Fruit fly (Drosophila melanogaster): ENCODE measurements around the gene CG2225.

CG2225 gene

DNA sequence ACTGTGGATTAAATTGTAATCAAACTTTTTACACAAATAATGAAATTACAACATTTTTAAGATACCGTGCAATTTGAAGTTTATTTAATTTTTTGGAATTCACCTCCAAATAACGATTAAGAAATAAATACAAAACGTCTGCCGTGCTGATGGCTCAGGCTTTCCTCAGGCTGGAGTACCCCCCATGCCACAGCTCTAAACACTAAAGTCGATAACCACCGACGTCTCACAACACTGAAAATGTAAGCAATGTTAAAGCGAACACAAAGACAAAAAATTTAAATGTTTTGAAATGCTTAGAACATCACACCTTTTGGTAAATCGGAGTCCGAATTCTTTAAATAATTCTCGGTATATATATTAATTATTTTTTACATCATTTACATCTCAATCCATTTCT is 19.9 kb downstream of the CG2225 start (continued):
- TF ChIP-seq CG16813 (GFP tag; IDR thresholded peaks at IDR 0.05; ENCODE audit: partially characterized antibody) (0 out of 3 replicates have a peak, but pooled peaks have one; percentile 23), CG2712 (tag; optimal IDR thresholded peaks at IDR 0.05) (peak; percentile 68), dm (GFP tag; optimal IDR thresholded peaks at IDR 0.05) (peak; percentile 48), D19A (tag; optimal IDR thresholded peaks at IDR 0.05) (peak; percentile 56), CG7839 (tag; optimal IDR thresholded peaks at IDR 0.05) (peak; percentile 60), Dll (GFP tag; IDR thresholded peaks at IDR 0.05; ENCODE audit: partially characterized antibody) (peak; percentile 39; the same call in 1 of the 4 replicates), gro (GFP tag; optimal IDR thresholded peaks at IDR 0.05) (peak; percentile 29), CG10274 (GFP tag; optimal IDR thresholded peaks at IDR 0.05) (no peak), nmo (GFP tag; optimal IDR thresholded peaks at IDR 0.05) (peak; percentile 58), CG17829 (tag; optimal IDR thresholded peaks at IDR 0.05) (peak; percentile 66), CG7372 (GFP tag; IDR thresholded peaks at IDR 0.05) (0 out of 2 replicates have a peak, but pooled peaks have one; percentile 33), CG33213 (GFP tag; optimal IDR thresholded peaks at IDR 0.05) (peak; percentile 89), CG14965 (GFP tag; optimal IDR thresholded peaks at IDR 0.05; ENCODE audit: borderline replicate concordance) (no peak), Mes4 (GFP tag; optimal IDR thresholded peaks at IDR 0.05) (peak; percentile 7), HLH54F (GFP tag; optimal IDR thresholded peaks at IDR 0.05) (peak; percentile 78), CG14441 (GFP tag; IDR thresholded peaks at IDR 0.05) (peak; percentile 73; the same call in 1 of the 2 replicates), CG6272 (GFP tag; IDR thresholded peaks at IDR 0.05) (no peak), Side (GFP tag; optimal IDR thresholded peaks at IDR 0.05) (peak; percentile 22), tx (GFP tag; optimal IDR thresholded peaks at IDR 0.05) (peak; percentile 64), CG12769 (tag; optimal IDR thresholded peaks at IDR 0.05) (peak; percentile 47), MESR4 (GFP tag; optimal IDR thresholded peaks at IDR 0.05) (no peak), CG13296 (GFP tag; optimal IDR thresholded peaks at IDR 0.05) (peak; percentile 27), tio (GFP tag; optimal IDR thresholded peaks at IDR 0.05) (peak; percentile 25), CG10654 (GFP tag; optimal IDR thresholded peaks at IDR 0.05) (peak; percentile 33), Atf6 (GFP tag; IDR thresholded peaks at IDR 0.05) (peak; percentile 68), CG2120 (GFP tag; optimal IDR thresholded peaks at IDR 0.05) (peak; percentile 80), pho (GFP tag; optimal IDR thresholded peaks at IDR 0.05) (peak; percentile 60), wdn (GFP tag; IDR thresholded peaks at IDR 0.05) (peak; percentile 15; the same call in 1 of the 2 replicates), crp (GFP tag; optimal IDR thresholded peaks at IDR 0.05) (peak in 1 of 2 experiments; percentile 9), HLH3B (GFP tag; IDR thresholded peaks at IDR 0.05) (peak; percentile 71; the same call in 1 of the 2 replicates), jigr1 (GFP tag; IDR thresholded peaks at IDR 0.05) (no peak), MBD-R2 (GFP tag; IDR thresholded peaks at IDR 0.05) (peak; percentile 58; the same call in 1 of the 2 replicates), Myb (GFP tag; optimal IDR thresholded peaks at IDR 0.05) (peak; percentile 59), sens (GFP tag) (peak; percentile 85), mld (GFP tag; IDR thresholded peaks at IDR 0.05; ENCODE audit: partially characterized antibody) (no peak), twi (tag; optimal IDR thresholded peaks at IDR 0.05) (peak; percentile 18), grau (tag; optimal IDR thresholded peaks at IDR 0.05) (peak; percentile 56), ems (GFP tag; optimal IDR thresholded peaks at IDR 0.05) (peak; percentile 69), ATbp (GFP tag; optimal IDR thresholded peaks at IDR 0.05) (peak; percentile 41), Lim3 (GFP tag; IDR thresholded peaks at IDR 0.05) (no peak), pzg (GFP tag; optimal IDR thresholded peaks at IDR 0.05) (peak; percentile 57), CG3065 (GFP tag; optimal IDR thresholded peaks at IDR 0.05) (no peak), CG9609 (GFP tag; optimal IDR thresholded peaks at IDR 0.05) (peak; percentile 75), mirr (GFP tag; optimal IDR thresholded peaks at IDR 0.05) (no peak), HHEX (GFP tag; optimal IDR thresholded peaks at IDR 0.05) (peak; percentile 34), CG7357 (GFP tag; IDR thresholded peaks at IDR 0.05) (peak; percentile 48; the same call in 2 of the 3 replicates), H2.0 (GFP tag; IDR thresholded peaks at IDR 0.05) (peak; percentile 75; the same call in 1 of the 2 replicates), stwl (tag; optimal IDR thresholded peaks at IDR 0.05) (peak; percentile 85), CG17361 (GFP tag; IDR thresholded peaks at IDR 0.05) (peak; percentile 61; the same call in 2 of the 3 replicates), nom (GFP tag; optimal IDR thresholded peaks at IDR 0.05) (peak; percentile 36)

Data from whole organism, embryonic.